Worm (Caenorhabditis elegans) whole organism, L4/young adult: Measurements from ENCODE around the gene ssna-1.

Source experiments
- W03F9.2 ChIP-seq: fragments of 150-350 bp; optimal IDR thresholded peaks from 2 replicates; lab custom pipeline; 2014; ENCODE audit warnings: missing biosample characterization, missing genetic modification characterization
- dao-5 ChIP-seq: sonication (generic microtip); optimal IDR thresholded peaks from 2 replicates; lab custom pipeline; 2016; ENCODE audit warnings: missing genotype, missing genetic modification characterization, moderate library complexity, missing compliant biosample characterization
- him-1 ChIP-seq: sonication (generic microtip); optimal IDR thresholded peaks from 2 replicates; lab custom pipeline; 2016; ENCODE audit warnings: missing genotype, missing genetic modification reagents, missing genetic modification characterization, missing compliant biosample characterization

The ssna-1 gene

ce11 chrIV:385150-385937 is 2.5 kb upstream of the ssna-1 start, which contains the start of gene rps-24:
Gene rps-24, plus strand, starts transcription at chrIV:385887.
- TF ChIP-seq W03F9.2 (tag; lab: Kevin White, UChicago) (peak; percentile 87), him-1 (peak; percentile 51), dao-5 (tag; lab: Kevin White, UChicago) (peak; percentile 48)

- TF ChIP-seq dao-5 (tag; lab: Kevin White, UChicago) (no peak), W03F9.2 (tag; lab: Kevin White, UChicago) (no peak), him-1 (no peak)
Observed at ce11 chrIV:386576-386975, 1.3 kb upstream of the ssna-1 start, which contains the start of gene T07A9.14. Gene T07A9.14, plus strand, starts transcription at chrIV:386699.

- no peak for TF ChIP-seq dao-5 (tag; lab: Kevin White, UChicago)
- TF ChIP-seq W03F9.2 (tag; lab: Kevin White, UChicago), result no peak
- TF ChIP-seq him-1, result no peak
Observed at ce11 chrIV:387283-388048, 418 bp upstream of the ssna-1 start.

- peak; percentile 96 for TF ChIP-seq W03F9.2 (tag; lab: Kevin White, UChicago)
- TF ChIP-seq dao-5 (tag; lab: Kevin White, UChicago), result peak; percentile 69
- peak; percentile 65 for TF ChIP-seq him-1
Observed at ce11 chrIV:390279-390678, 2.4 kb downstream of the ssna-1 start, which contains the start of the genes ears-2 and uncp-18. Gene ears-2, minus strand, starts transcription at chrIV:390468. Gene uncp-18, plus strand, starts transcription at chrIV:390560.

- TF ChIP-seq him-1 (no peak), dao-5 (tag; lab: Kevin White, UChicago) (no peak), W03F9.2 (tag; lab: Kevin White, UChicago) (peak; percentile 68)
Observed at ce11 chrIV:393409-393930, 5.6 kb downstream of the ssna-1 start, which contains the start of the genes T07A9.15 and nog-1. Gene T07A9.15, minus strand, starts transcription at chrIV:393546. Gene nog-1, plus strand, starts transcription at chrIV:393880.

ce11 chrIV:396373-396772 is 8.5 kb downstream of the ssna-1 start, which contains the start of gene rrp-8:
Gene rrp-8, plus strand, starts transcription at chrIV:396545.
- TF ChIP-seq dao-5 (tag; lab: Kevin White, UChicago), result no peak
- TF ChIP-seq him-1, result no peak
- TF ChIP-seq W03F9.2 (tag; lab: Kevin White, UChicago), result no peak

ce11 chrIV:401395-401794 is 13.5 kb downstream of the ssna-1 start, which contains the start of gene gpa-4:
Gene gpa-4, plus strand, starts transcription at chrIV:401695.
- TF ChIP-seq dao-5 (tag; lab: Kevin White, UChicago), result no peak
- TF ChIP-seq him-1, result no peak
- no peak for TF ChIP-seq W03F9.2 (tag; lab: Kevin White, UChicago)

ce11 chrIV:408892-409291 is 21.0 kb downstream of the ssna-1 start:
- TF ChIP-seq dao-5 (tag; lab: Kevin White, UChicago) (no peak), him-1 (no peak), W03F9.2 (tag; lab: Kevin White, UChicago) (no peak)

- TF ChIP-seq him-1 (no peak), W03F9.2 (tag; lab: Kevin White, UChicago) (no peak), dao-5 (tag; lab: Kevin White, UChicago) (no peak)
Observed at ce11 chrIV:409935-410334, 22.1 kb downstream of the ssna-1 start, which contains the start of gene kgb-1. Gene kgb-1, minus strand, starts transcription at chrIV:410035.

- TF ChIP-seq W03F9.2 (tag; lab: Kevin White, UChicago), result peak; percentile 45
- no peak for TF ChIP-seq him-1
Observed at ce11 chrIV:410420-410891, 22.6 kb downstream of the ssna-1 start, which contains the start of gene T07A9.12. Gene T07A9.12, plus strand, starts transcription at chrIV:410867.

- TF ChIP-seq W03F9.2 (tag; lab: Kevin White, UChicago) (no peak), him-1 (no peak), dao-5 (tag; lab: Kevin White, UChicago) (no peak)
Observed at ce11 chrIV:419674-420073, 31.8 kb downstream of the ssna-1 start, which contains the start of gene eri-1. Gene eri-1, minus strand, starts transcription at chrIV:419958.

- TF ChIP-seq W03F9.2 (tag; lab: Kevin White, UChicago), result no peak
- TF ChIP-seq him-1, result no peak
- no peak for TF ChIP-seq dao-5 (tag; lab: Kevin White, UChicago)
Observed at ce11 chrIV:420686-421085, 32.8 kb downstream of the ssna-1 start.

ce11 chrIV:422112-422511 is 34.2 kb downstream of the ssna-1 start:
- TF ChIP-seq W03F9.2 (tag; lab: Kevin White, UChicago) (no peak), him-1 (no peak), dao-5 (tag; lab: Kevin White, UChicago) (no peak)
